Worm (Caenorhabditis elegans) whole organism, L3 larva: Measurements from ENCODE around the gene F37A8.5.

ENCODE experiments used
- R02D3.7 ChIP-seq: fragments of 150-350 bp; optimal IDR thresholded peaks from 2 replicates; lab custom pipeline; 2014; ENCODE audit warnings: missing biosample characterization, missing genetic modification characterization
- ZK546.5 ChIP-seq: sonication (generic microtip); optimal IDR thresholded peaks from 2 replicates; lab custom pipeline; 2017; ENCODE audit warnings: missing biosample characterization, missing genetic modification characterization
- aly-2 ChIP-seq: fragments of 150-350 bp; optimal IDR thresholded peaks from 2 replicates; lab custom pipeline; 2014; ENCODE audit warnings: missing biosample characterization, missing genetic modification characterization
- ama-1 ChIP-seq: fragments of 150-350 bp; optimal IDR thresholded peaks from 2 replicates; lab custom pipeline; 2018
- ceh-16 ChIP-seq: sonication (generic microtip); optimal IDR thresholded peaks from 2 replicates; lab custom pipeline; 2017; ENCODE audit warnings: missing biosample characterization, missing genetic modification characterization
- ceh-28 ChIP-seq: fragments of 150-350 bp; optimal IDR thresholded peaks from 2 replicates; lab custom pipeline; 2014; ENCODE audit warnings: missing biosample characterization, missing genetic modification reagents, missing genetic modification characterization
- ceh-82 ChIP-seq: fragments of 150-350 bp; optimal IDR thresholded peaks from 2 replicates; lab custom pipeline; 2014; ENCODE audit warnings: missing biosample characterization, missing genetic modification characterization
- ceh-9 ChIP-seq: sonication (generic microtip); optimal IDR thresholded peaks from 2 replicates; lab custom pipeline; 2018; ENCODE audit warnings: missing biosample characterization, missing genetic modification characterization
- daf-12 ChIP-seq: fragments of 150-350 bp; optimal IDR thresholded peaks from 2 replicates; lab custom pipeline; 2014; ENCODE audit warnings: missing biosample characterization, missing genetic modification reagents, missing genetic modification characterization
- egl-27 ChIP-seq: sonication (generic microtip); optimal IDR thresholded peaks from 4 replicates; lab custom pipeline; 2017; ENCODE audit warnings: missing biosample characterization, missing genetic modification reagents, missing genetic modification characterization
- egl-5 ChIP-seq: fragments of 150-350 bp; optimal IDR thresholded peaks from 2 replicates; lab custom pipeline; 2017; ENCODE audit warnings: missing biosample characterization, missing genetic modification reagents, missing genetic modification characterization, inconsistent platforms
- elt-1 ChIP-seq: fragments of 150-350 bp; optimal IDR thresholded peaks from 2 replicates; lab custom pipeline; 2014; ENCODE audit warnings: missing biosample characterization, missing genetic modification characterization
- elt-2 ChIP-seq: sonication (generic microtip); optimal IDR thresholded peaks from 2 replicates; lab custom pipeline; 2016; ENCODE audit warnings: missing genetic modification reagents, mild to moderate bottlenecking, missing genetic modification characterization, missing compliant biosample characterization
- elt-3 ChIP-seq, 3 experiments: fragments of 150-350 bp in 1 of 3; sonication (generic microtip) in 2 of 3; optimal IDR thresholded peaks; 2 replicates in 2 of 3; 4 replicates in 1 of 3; lab custom pipeline; 2014 to 2017; ENCODE audit warnings: missing biosample characterization in 3 of 3, missing genetic modification characterization in 3 of 3
- eor-1 ChIP-seq, 2 experiments: fragments of 150-350 bp; optimal IDR thresholded peaks; 2 replicates each; lab custom pipeline; 2014 to 2018; ENCODE audit warnings: missing biosample characterization in 2 of 2, missing genetic modification characterization in 2 of 2
- fkh-10 ChIP-seq: sonication (generic microtip); optimal IDR thresholded peaks from 2 replicates; lab custom pipeline; 2017; ENCODE audit warnings: missing biosample characterization, missing genetic modification reagents, missing genetic modification characterization
- fos-1 ChIP-seq: fragments of 150-350 bp; optimal IDR thresholded peaks from 2 replicates; lab custom pipeline; 2014; ENCODE audit warnings: missing biosample characterization, missing genetic modification characterization
- hmg-11 ChIP-seq: sonication (generic microtip); optimal IDR thresholded peaks from 2 replicates; lab custom pipeline; 2016; ENCODE audit warnings: missing genetic modification characterization, missing compliant biosample characterization
- jun-1 ChIP-seq: fragments of 150-350 bp; optimal IDR thresholded peaks from 2 replicates; lab custom pipeline; 2014; ENCODE audit warnings: missing biosample characterization, missing genetic modification reagents, missing genetic modification characterization
- lin-15B ChIP-seq: fragments of 150-350 bp; optimal IDR thresholded peaks from 2 replicates; lab custom pipeline; 2014; ENCODE audit warnings: missing biosample characterization, missing genetic modification characterization
- lin-39 ChIP-seq: fragments of 150-350 bp; optimal IDR thresholded peaks from 2 replicates; lab custom pipeline; 2018; ENCODE audit warnings: missing biosample characterization, missing genetic modification reagents, missing genetic modification characterization
- mdl-1 ChIP-seq: fragments of 150-350 bp; optimal IDR thresholded peaks from 2 replicates; lab custom pipeline; 2014; ENCODE audit warnings: missing biosample characterization, missing genetic modification characterization
- mml-1 ChIP-seq: fragments of 150-350 bp; sonication (generic microtip); optimal IDR thresholded peaks from 3 replicates; lab custom pipeline; 2014; ENCODE audit warnings: missing biosample characterization, missing genetic modification characterization
- nhr-11 ChIP-seq: fragments of 150-350 bp; optimal IDR thresholded peaks from 2 replicates; lab custom pipeline; 2014; ENCODE audit warnings: missing biosample characterization, missing genetic modification characterization
- nhr-12 ChIP-seq: fragments of 150-350 bp; optimal IDR thresholded peaks from 2 replicates; lab custom pipeline; 2014; ENCODE audit warnings: missing biosample characterization, missing genetic modification characterization
- nhr-23 ChIP-seq: fragments of 150-350 bp; optimal IDR thresholded peaks from 2 replicates; lab custom pipeline; 2014; ENCODE audit warnings: missing biosample characterization, missing genetic modification reagents, missing genetic modification characterization
- nhr-237 ChIP-seq: fragments of 150-350 bp; optimal IDR thresholded peaks from 2 replicates; lab custom pipeline; 2014; ENCODE audit warnings: missing biosample characterization, missing genetic modification characterization
- nhr-25 ChIP-seq: sonication (generic microtip); optimal IDR thresholded peaks from 2 replicates; lab custom pipeline; 2017; ENCODE audit warnings: missing biosample characterization, missing genetic modification characterization
- nhr-28 ChIP-seq: fragments of 150-350 bp; optimal IDR thresholded peaks from 2 replicates; lab custom pipeline; 2014; ENCODE audit warnings: missing biosample characterization, missing genetic modification characterization
- nhr-43 ChIP-seq: sonication (generic microtip); optimal IDR thresholded peaks from 2 replicates; lab custom pipeline; 2016; ENCODE audit warnings: mild to moderate bottlenecking, missing genetic modification characterization, missing compliant biosample characterization; ENCODE audit not compliant: poor library complexity, severe bottlenecking
- nhr-67 ChIP-seq: fragments of 150-350 bp; optimal IDR thresholded peaks from 2 replicates; lab custom pipeline; 2014; ENCODE audit warnings: missing biosample characterization, missing genetic modification characterization
- nhr-76 ChIP-seq: fragments of 150-350 bp; sonication (generic microtip); optimal IDR thresholded peaks from 5 replicates; lab custom pipeline; 2014; ENCODE audit warnings: missing biosample characterization, missing genetic modification characterization
- nhr-77 ChIP-seq: fragments of 150-350 bp; optimal IDR thresholded peaks from 2 replicates; lab custom pipeline; 2014; ENCODE audit warnings: missing biosample characterization, missing genetic modification characterization
- pha-4 ChIP-seq: fragments of 150-350 bp; optimal IDR thresholded peaks from 2 replicates; lab custom pipeline; 2014; ENCODE audit warnings: missing biosample characterization, missing genetic modification reagents, missing genetic modification characterization
- pqm-1 ChIP-seq: fragments of 150-350 bp; optimal IDR thresholded peaks from 2 replicates; lab custom pipeline; 2017; ENCODE audit warnings: missing biosample characterization, missing genetic modification characterization, inconsistent platforms
- sea-2 ChIP-seq: fragments of 150-350 bp; sonication (generic microtip); optimal IDR thresholded peaks from 4 replicates; lab custom pipeline; 2014; ENCODE audit warnings: missing biosample characterization, missing genetic modification reagents, missing genetic modification characterization
- skn-1 ChIP-seq: fragments of 150-350 bp; optimal IDR thresholded peaks from 2 replicates; lab custom pipeline; 2014; ENCODE audit warnings: missing biosample characterization, missing genetic modification characterization
- snpc-4 ChIP-seq: fragments of 150-350 bp; optimal IDR thresholded peaks from 2 replicates; lab custom pipeline; 2014; ENCODE audit warnings: missing biosample characterization, missing genetic modification characterization
- tbx-2 ChIP-seq: sonication (generic microtip); optimal IDR thresholded peaks from 2 replicates; lab custom pipeline; 2016; ENCODE audit warnings: mild to moderate bottlenecking, missing genetic modification characterization, missing compliant biosample characterization
- unc-39 ChIP-seq: sonication (generic microtip); optimal IDR thresholded peaks from 4 replicates; lab custom pipeline; 2017; ENCODE audit warnings: missing biosample characterization, missing genetic modification characterization
- unc-62 ChIP-seq: fragments of 150-350 bp; sonication (generic microtip); optimal IDR thresholded peaks from 4 replicates; lab custom pipeline; 2014; ENCODE audit warnings: missing biosample characterization, missing genetic modification reagents, missing genetic modification characterization
- ztf-11 ChIP-seq: fragments of 150-350 bp; optimal IDR thresholded peaks from 2 replicates; lab custom pipeline; 2014; ENCODE audit warnings: missing biosample characterization, missing genetic modification characterization
- ztf-4 ChIP-seq: fragments of 150-350 bp; optimal IDR thresholded peaks from 2 replicates; lab custom pipeline; 2014; ENCODE audit warnings: missing biosample characterization, missing genetic modification characterization

Gene F37A8.5

DNA sequence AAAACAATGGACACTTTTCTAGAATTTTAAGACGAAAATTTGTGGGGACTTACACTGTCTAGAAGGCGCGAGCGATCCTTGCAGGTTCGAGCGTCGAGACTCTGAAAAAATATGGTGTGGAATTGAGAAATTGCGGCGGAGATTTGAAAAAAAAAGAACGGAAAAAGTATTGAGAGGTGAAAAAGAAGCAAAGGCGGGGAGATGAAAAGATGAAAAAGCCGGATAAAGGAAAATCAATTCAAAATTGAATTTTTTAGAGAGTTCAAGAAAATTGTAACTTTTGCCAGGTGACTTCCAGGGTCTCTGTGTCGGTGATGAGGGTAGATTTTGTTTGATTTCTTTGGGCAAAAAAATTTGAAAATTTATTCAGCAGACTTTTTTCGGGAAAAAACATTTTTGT is 19.9 kb downstream of the F37A8.5 start, which contains the start of gene msi-1:
Gene msi-1, minus strand, starts transcription at position 101 of the 400 bp plus-strand sequence.
- TF ChIP-seq unc-62 (no peak), tbx-2 (tag; lab: Kevin White, UChicago) (no peak), pqm-1 (tag; lab: Kevin White, UChicago) (no peak), unc-39 (tag; lab: Kevin White, UChicago) (no peak), hmg-11 (tag; lab: Kevin White, UChicago) (peak; percentile 31), lin-15B (tag; lab: Kevin White, UChicago) (no peak)

DNA sequence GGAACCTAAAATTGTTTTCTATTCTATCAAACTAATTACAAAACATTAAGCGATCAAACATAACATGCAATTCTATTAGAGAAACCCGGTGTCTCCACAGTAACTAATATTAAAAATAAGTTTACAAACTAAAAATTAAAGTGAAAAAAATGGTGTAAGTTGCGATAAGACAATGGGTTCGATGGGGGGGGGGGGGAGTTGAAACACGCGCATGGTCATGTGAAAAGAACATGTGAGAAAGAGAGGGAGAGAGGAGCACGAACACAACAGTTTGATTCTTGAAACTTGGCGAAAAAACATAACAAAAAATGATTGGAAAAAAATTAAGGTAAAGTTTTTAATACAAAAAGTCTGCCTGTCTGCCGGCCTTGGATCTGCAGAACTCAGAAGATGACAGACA is 20.6 kb downstream of the F37A8.5 start:
- TF ChIP-seq elt-2 (tag; lab: Kevin White, UChicago) (peak; percentile 26), eor-1 (tag; optimal IDR thresholded peaks at IDR 0.05; lab: Kevin White, UChicago) (no peak), sea-2 (GFP tag; lab: Kevin White, UChicago) (no peak), pha-4 (peak; percentile 5), mml-1 (tag; lab: Kevin White, UChicago) (no peak), unc-62 (no peak), ztf-11 (no peak), ZK546.5 (tag; lab: Kevin White, UChicago) (no peak), ceh-28 (tag; lab: Kevin White, UChicago) (no peak), nhr-67 (tag; lab: Kevin White, UChicago) (no peak), ztf-4 (tag; lab: Kevin White, UChicago) (no peak)
- TF ChIP-seq, all 47 proteins: peak for 2

- TF ChIP-seq nhr-28, result no peak
- no peak for TF ChIP-seq fos-1 (tag; lab: Kevin White, UChicago)
- TF ChIP-seq aly-2, result no peak
- TF ChIP-seq R02D3.7 (tag; lab: Kevin White, UChicago), result no peak
- TF ChIP-seq ztf-4 (tag; lab: Kevin White, UChicago), result no peak
- TF ChIP-seq daf-12 (tag; lab: Kevin White, UChicago), result no peak
- TF ChIP-seq ceh-28 (tag; lab: Kevin White, UChicago), result no peak
- no peak for TF ChIP-seq unc-62
- no peak for TF ChIP-seq snpc-4 (tag; lab: Kevin White, UChicago)
- no peak for TF ChIP-seq ztf-11
- peak; percentile 38 for TF ChIP-seq lin-39 (tag; lab: Kevin White, UChicago)
- TF ChIP-seq egl-5 (tag; lab: Kevin White, UChicago), result no peak
- no peak for TF ChIP-seq lin-15B (tag; lab: Kevin White, UChicago)
- TF ChIP-seq pha-4, result peak; percentile 25
- no peak for TF ChIP-seq elt-1 (tag; lab: Kevin White, UChicago)
- no peak for TF ChIP-seq fkh-10 (GFP tag; lab: Kevin White, UChicago)
- peak; percentile 46 for TF ChIP-seq nhr-25 (tag; lab: Kevin White, UChicago)
- TF ChIP-seq nhr-237, result no peak
Measured at ce11 chrIII:3978438-3978837, 22.0 kb downstream of the F37A8.5 start.

- TF ChIP-seq fkh-10 (GFP tag; lab: Kevin White, UChicago) (no peak), ceh-82 (tag; lab: Kevin White, UChicago) (no peak), unc-62 (peak; percentile 41), tbx-2 (tag; lab: Kevin White, UChicago) (no peak), elt-2 (tag; lab: Kevin White, UChicago) (peak; percentile 74), nhr-23 (tag; lab: Kevin White, UChicago) (peak; percentile 29), nhr-28 (no peak), ceh-28 (tag; lab: Kevin White, UChicago) (peak; percentile 17), pqm-1 (tag; lab: Kevin White, UChicago) (peak; percentile 26), snpc-4 (tag; lab: Kevin White, UChicago) (peak; percentile 72), elt-1 (tag; lab: Kevin White, UChicago) (no peak), hmg-11 (tag; lab: Kevin White, UChicago) (peak; percentile 93), skn-1 (tag; lab: Kevin White, UChicago) (peak; percentile 16), nhr-11 (no peak), ceh-9 (tag; lab: Kevin White, UChicago) (no peak), nhr-76 (tag; lab: Kevin White, UChicago) (no peak), lin-15B (tag; lab: Kevin White, UChicago) (peak; percentile 27), nhr-25 (tag; lab: Kevin White, UChicago) (peak; percentile 14), unc-39 (tag; lab: Kevin White, UChicago) (no peak), nhr-237 (no peak), eor-1 (tag; optimal IDR thresholded peaks at IDR 0.05; lab: Kevin White, UChicago) (no peak), mdl-1 (peak; percentile 48), ceh-16 (no peak), jun-1 (tag; lab: Kevin White, UChicago) (no peak), nhr-67 (tag; lab: Kevin White, UChicago) (no peak), ama-1 (lab: Kevin White, UChicago) (no peak), mml-1 (tag; lab: Kevin White, UChicago) (no peak), pha-4 (peak; percentile 79), nhr-12 (tag; lab: Kevin White, UChicago) (no peak), sea-2 (GFP tag; lab: Kevin White, UChicago) (no peak), nhr-43 (tag; lab: Kevin White, UChicago) (no peak), elt-3 (tag; optimal IDR thresholded peaks at IDR 0.05; lab: Kevin White, UChicago) (no peak), nhr-77 (tag; lab: Kevin White, UChicago) (no peak), ZK546.5 (tag; lab: Kevin White, UChicago) (no peak), ztf-4 (tag; lab: Kevin White, UChicago) (no peak), egl-27 (no peak), daf-12 (tag; lab: Kevin White, UChicago) (no peak)
Measured at ce11 chrIII:3979980-3980631, 23.7 kb downstream of the F37A8.5 start.
